Fruit fly (Drosophila melanogaster): ENCODE results near the gene CG10874.
A peak's percentile ranks its signal among the peaks of the same experiment; 100 is the strongest.

DNA sequence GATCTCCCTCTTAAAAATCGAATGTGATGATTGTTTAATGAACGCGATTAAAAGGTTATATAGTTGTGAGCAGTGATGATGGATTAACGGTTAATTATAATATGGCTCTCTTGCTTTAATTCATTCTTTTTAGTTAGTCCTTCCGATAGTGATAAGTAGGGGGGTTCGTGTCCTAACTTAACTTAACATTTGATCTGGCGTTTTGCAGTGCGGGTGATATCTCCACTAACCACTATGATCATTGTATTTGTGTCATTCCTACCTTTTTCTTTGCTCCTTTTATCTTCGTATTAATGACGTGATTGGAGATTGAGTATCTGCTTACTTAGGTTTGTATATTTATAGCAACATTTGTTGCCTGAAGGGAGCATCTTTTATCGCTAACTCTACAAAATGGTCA, 3.1 kb upstream of the CG10874 start:
- no peak for TF ChIP-seq CG8478 (optimal IDR thresholded peaks at IDR 0.05)
- peak; percentile 51 to 54 for TF ChIP-seq CTCF (optimal IDR thresholded peaks at IDR 0.05)

Data from S2 (cell line).